Worm (Caenorhabditis elegans) whole organism, late embryonic: ENCODE data around the gene T12B3.3.

Experiments
- K09A11.1 ChIP-seq: sonication (generic microtip); optimal IDR thresholded peaks from 2 replicates; lab custom pipeline; 2017; ENCODE audit warnings: antibody characterized with exemption, mild to moderate bottlenecking, missing genetic modification characterization, missing compliant biosample characterization; ENCODE audit not compliant: insufficient read depth
- fkh-10 ChIP-seq: fragments of 150-350 bp; optimal IDR thresholded peaks from 2 replicates; lab custom pipeline; 2014; ENCODE audit warnings: missing biosample characterization, missing genetic modification reagents, missing genetic modification characterization
- hlh-30 ChIP-seq: sonication (generic microtip); optimal IDR thresholded peaks from 2 replicates; lab custom pipeline; 2017; ENCODE audit warnings: antibody characterized with exemption, missing genetic modification characterization, missing compliant biosample characterization; ENCODE audit not compliant: insufficient read depth
- nfya-1 ChIP-seq: sonication (generic microtip); optimal IDR thresholded peaks from 2 replicates; lab custom pipeline; 2017; ENCODE audit warnings: missing genetic modification characterization, mild to moderate bottlenecking, missing compliant biosample characterization, antibody characterized with exemption, moderate library complexity
- nhr-11 ChIP-seq: fragments of 150-350 bp; optimal IDR thresholded peaks from 2 replicates; lab custom pipeline; 2014; ENCODE audit warnings: missing biosample characterization, missing genetic modification characterization
- pha-4 ChIP-seq: fragments of 150-350 bp; optimal IDR thresholded peaks from 2 replicates; lab custom pipeline; 2018; ENCODE audit warnings: missing biosample characterization, missing genetic modification reagents, missing genetic modification characterization
- sox-4 ChIP-seq: sonication (generic microtip); optimal IDR thresholded peaks from 2 replicates; lab custom pipeline; 2017; ENCODE audit warnings: mild to moderate bottlenecking, missing genetic modification characterization, inconsistent platforms, missing compliant biosample characterization
- unc-55 ChIP-seq: sonication (generic microtip); optimal IDR thresholded peaks from 2 replicates; lab custom pipeline; 2017; ENCODE audit warnings: missing biosample characterization, missing genetic modification reagents, missing genetic modification characterization

- TF ChIP-seq fkh-10 (GFP tag; lab: Kevin White, UChicago) (no peak), nhr-11 (tag; lab: Kevin White, UChicago) (no peak), K09A11.1 (tag; lab: Kevin White, UChicago) (no peak), hlh-30 (tag; lab: Kevin White, UChicago) (no peak), nfya-1 (no peak), unc-55 (GFP tag; lab: Kevin White, UChicago) (no peak), sox-4 (no peak), pha-4 (tag; lab: Kevin White, UChicago) (no peak)
These were observed 49.2 kb upstream of the T12B3.3 start for ce11 chrIV:7325698-7326097.
